Fruit fly (Drosophila melanogaster) whole organism, embryonic: ENCODE results near the gene Cdc7.
A peak's percentile ranks its signal among the peaks of the same experiment; 100 is the strongest.

ENCODE experiments used
- Ada2b ChIP-seq: fragments of 200-800 bp; sonication (Bioruptor generic); IDR thresholded peaks from 2 replicates; pipeline ENCODE4 v1.3.6; 2022; ENCODE audit warnings: missing biosample characterization, missing genetic modification characterization
- B-H2 ChIP-seq: fragments of 200-800 bp; sonication (Bioruptor generic); optimal IDR thresholded peaks from 2 replicates; lab custom pipeline; 2018; ENCODE audit warnings: missing biosample characterization, mild to moderate bottlenecking, missing genetic modification characterization
- Bdp1 ChIP-seq: fragments of 200-800 bp; sonication (Bioruptor generic); optimal IDR thresholded peaks from 3 replicates; lab custom pipeline; 2016; ENCODE audit warnings: missing biosample characterization, missing genetic modification characterization
- CG10543 ChIP-seq: fragments of 200-800 bp; sonication (Bioruptor generic); optimal IDR thresholded peaks from 3 replicates; lab custom pipeline; 2017; ENCODE audit warnings: missing biosample characterization, mild to moderate bottlenecking, missing genetic modification characterization, moderate library complexity
- CG11247 ChIP-seq: fragments of 200-800 bp; sonication (Bioruptor generic); IDR thresholded peaks from 2 replicates; pipeline ENCODE4 v1.3.6; 2022; ENCODE audit warnings: missing biosample characterization, missing genetic modification characterization
- CG11723 ChIP-seq: fragments of 200-800 bp; sonication (Bioruptor generic); optimal IDR thresholded peaks from 2 replicates; lab custom pipeline; 2017; ENCODE audit warnings: missing biosample characterization, mild to moderate bottlenecking, missing genetic modification characterization
- CG12744 ChIP-seq: fragments of 200-800 bp; sonication (Bioruptor generic); optimal IDR thresholded peaks from 2 replicates; lab custom pipeline; 2016; ENCODE audit warnings: missing biosample characterization, missing genetic modification characterization
- CG13775 ChIP-seq: fragments of 200-800 bp; sonication (Bioruptor generic); optimal IDR thresholded peaks from 3 replicates; lab custom pipeline; 2017; ENCODE audit warnings: missing biosample characterization, mild to moderate bottlenecking, missing genetic modification characterization
- CG17186 ChIP-seq: fragments of 200-800 bp; sonication (Bioruptor generic); optimal IDR thresholded peaks from 3 replicates; lab custom pipeline; 2017; ENCODE audit warnings: missing biosample characterization, missing genetic modification reagents, missing genetic modification characterization
- CG2120 ChIP-seq: fragments of 200-800 bp; sonication (Bioruptor generic); optimal IDR thresholded peaks from 3 replicates; lab custom pipeline; 2016; ENCODE audit warnings: missing biosample characterization, missing genetic modification characterization
- CG2202 ChIP-seq: fragments of 200-800 bp; sonication (Bioruptor generic); optimal IDR thresholded peaks from 2 replicates; lab custom pipeline; 2018; ENCODE audit warnings: missing biosample characterization, mild to moderate bottlenecking, missing genetic modification characterization
- CG2875 ChIP-seq: fragments of 200-800 bp; sonication (Bioruptor generic); optimal IDR thresholded peaks from 2 replicates; lab custom pipeline; 2017; ENCODE audit warnings: missing biosample characterization, mild to moderate bottlenecking, missing genetic modification characterization, missing genetic modification reagents
- CG4424 ChIP-seq: fragments of 200-800 bp; sonication (Bioruptor generic); optimal IDR thresholded peaks from 3 replicates; lab custom pipeline; 2016; ENCODE audit warnings: missing biosample characterization, missing genetic modification characterization
- CG6854 ChIP-seq: fragments of 200-800 bp; sonication (Bioruptor generic); optimal IDR thresholded peaks from 3 replicates; lab custom pipeline; 2017; ENCODE audit warnings: missing biosample characterization, mild to moderate bottlenecking, missing genetic modification characterization
- CG7839 ChIP-seq: fragments of 200-800 bp; sonication (Bioruptor generic); optimal IDR thresholded peaks from 3 replicates; lab custom pipeline; 2018; ENCODE audit warnings: missing biosample characterization, mild to moderate bottlenecking, missing genetic modification characterization, moderate library complexity
- CG8290 ChIP-seq, 3 experiments: fragments of 200-800 bp; sonication (Bioruptor generic); optimal IDR thresholded peaks; 2 replicates each; lab custom pipeline; 2016 to 2019; ENCODE audit warnings: missing biosample characterization in 3 of 3, missing genetic modification characterization in 3 of 3, mild to moderate bottlenecking in 2 of 3, moderate library complexity in 1 of 3
- CTCF ChIP-seq: fragments of 200-800 bp; sonication (Bioruptor generic); optimal IDR thresholded peaks from 2 replicates; lab custom pipeline; 2017; ENCODE audit warnings: missing biosample characterization, mild to moderate bottlenecking, missing genetic modification characterization, moderate library complexity
- CoRest ChIP-seq: fragments of 200-800 bp; sonication (Bioruptor generic); optimal IDR thresholded peaks from 3 replicates; lab custom pipeline; 2018; ENCODE audit warnings: missing biosample characterization, mild to moderate bottlenecking, missing genetic modification characterization, moderate library complexity
- D19A ChIP-seq: fragments of 200-800 bp; optimal IDR thresholded peaks from 3 replicates; lab custom pipeline; 2019; ENCODE audit warnings: missing biosample characterization, mild to moderate bottlenecking, missing genetic modification characterization, moderate library complexity
- Deaf1 ChIP-seq: fragments of 200-800 bp; optimal IDR thresholded peaks from 3 replicates; lab custom pipeline; 2019; ENCODE audit warnings: missing biosample characterization, mild to moderate bottlenecking, missing genetic modification characterization, moderate library complexity
- Dip2 ChIP-seq: fragments of 200-800 bp; sonication (Bioruptor generic); IDR thresholded peaks from 2 replicates; pipeline ENCODE4 v1.3.6; 2022; ENCODE audit warnings: missing biosample characterization, missing genetic modification characterization
- Hmx ChIP-seq: fragments of 200-800 bp; sonication (Bioruptor generic); optimal IDR thresholded peaks from 2 replicates; lab custom pipeline; 2016; ENCODE audit warnings: missing biosample characterization, missing genetic modification characterization
- Hr39 ChIP-seq: fragments of >200 bp; optimal IDR thresholded peaks from 2 replicates; lab custom pipeline; 2017
- Hr78 ChIP-seq, 2 experiments: fragments of 200-800 bp in 1 of 2; fragments of >200 bp in 1 of 2; sonication (Bioruptor generic) in 1 of 2; optimal IDR thresholded peaks; 2 replicates each; lab custom pipeline; 2017 to 2019; ENCODE audit warnings: missing biosample characterization in 2 of 2, missing genetic modification characterization in 2 of 2, mild to moderate bottlenecking in 1 of 2, moderate library complexity in 1 of 2
- Jarid2 ChIP-seq: fragments of 200-800 bp; sonication (Bioruptor generic); optimal IDR thresholded peaks from 3 replicates; lab custom pipeline; 2017; ENCODE audit warnings: mild to moderate bottlenecking, missing biosample characterization, missing genetic modification reagents, missing genetic modification characterization
- Oaz ChIP-seq: fragments of 200-800 bp; sonication (Bioruptor generic); IDR thresholded peaks from 2 replicates; pipeline ENCODE4 v1.3.6; 2022; ENCODE audit warnings: missing biosample characterization, missing genetic modification characterization
- Optix ChIP-seq: fragments of 200-800 bp; sonication (Bioruptor generic); IDR thresholded peaks from 3 replicates; pipeline ENCODE4 v1.3.6; 2022; ENCODE audit warnings: missing biosample characterization, missing genetic modification characterization
- Poxn ChIP-seq: fragments of 200-800 bp; sonication (Bioruptor generic); IDR thresholded peaks from 2 replicates; pipeline ENCODE4 v1.3.6; 2022; ENCODE audit warnings: missing biosample characterization, missing genetic modification characterization
- Ptx1 ChIP-seq: fragments of 200-800 bp; sonication (Bioruptor generic); IDR thresholded peaks from 2 replicates; pipeline ENCODE4 v1.3.6; 2022; ENCODE audit warnings: missing biosample characterization, missing genetic modification characterization
- Sox102F ChIP-seq: fragments of 200-800 bp; sonication (Bioruptor generic); optimal IDR thresholded peaks from 2 replicates; lab custom pipeline; 2018; ENCODE audit warnings: missing biosample characterization, mild to moderate bottlenecking, missing genetic modification characterization, moderate library complexity
- Stat92E ChIP-seq, 3 experiments: fragments of >200 bp in 2 of 3; fragments of 200-800 bp in 1 of 3; sonication (Bioruptor generic) in 1 of 3; optimal IDR thresholded peaks; 2 replicates each; lab custom pipeline; 2017 to 2019; ENCODE audit warnings: missing biosample characterization in 3 of 3, missing genetic modification characterization in 3 of 3, mild to moderate bottlenecking in 1 of 3, moderate library complexity in 1 of 3
- abd-A ChIP-seq: fragments of 200-800 bp; sonication (Bioruptor generic); optimal IDR thresholded peaks from 3 replicates; lab custom pipeline; 2019; ENCODE audit warnings: missing biosample characterization, mild to moderate bottlenecking, missing genetic modification characterization, moderate library complexity
- al ChIP-seq: fragments of 200-800 bp; sonication (Bioruptor generic); IDR thresholded peaks from 2 replicates; pipeline ENCODE4 v1.3.6; 2022; ENCODE audit warnings: missing biosample characterization, missing genetic modification characterization
- ap ChIP-seq: fragments of 200-800 bp; sonication (Bioruptor generic); IDR thresholded peaks from 2 replicates; pipeline ENCODE4 v1.3.6; 2022; ENCODE audit warnings: missing biosample characterization, missing genetic modification characterization
- chinmo ChIP-seq: fragments of 200-800 bp; sonication (Bioruptor generic); IDR thresholded peaks from 4 replicates; pipeline ENCODE4 v1.3.6; 2022; ENCODE audit warnings: missing biosample characterization, missing genetic modification characterization; ENCODE audit not compliant: partially characterized antibody
- ems ChIP-seq: fragments of 200-800 bp; sonication (Bioruptor generic); optimal IDR thresholded peaks from 3 replicates; lab custom pipeline; 2016; ENCODE audit warnings: missing biosample characterization, missing genetic modification characterization
- en ChIP-seq: fragments of 200-800 bp; sonication (Bioruptor generic); optimal IDR thresholded peaks from 2 replicates; lab custom pipeline; 2016; ENCODE audit warnings: missing biosample characterization, missing genetic modification characterization
- gcm ChIP-seq: fragments of 200-800 bp; sonication (Bioruptor generic); optimal IDR thresholded peaks from 2 replicates; lab custom pipeline; 2019; ENCODE audit warnings: missing biosample characterization, mild to moderate bottlenecking, missing genetic modification characterization, moderate library complexity
- gcm2 ChIP-seq: fragments of 200-800 bp; sonication (Bioruptor generic); optimal IDR thresholded peaks from 2 replicates; lab custom pipeline; 2016; ENCODE audit warnings: missing biosample characterization, missing genetic modification characterization
- grau ChIP-seq: fragments of 200-800 bp; optimal IDR thresholded peaks from 3 replicates; lab custom pipeline; 2019; ENCODE audit warnings: missing biosample characterization, mild to moderate bottlenecking, missing genetic modification characterization, moderate library complexity
- insv ChIP-seq, 2 experiments: fragments of 200-800 bp; sonication (Bioruptor generic); optimal IDR thresholded peaks; 3 replicates each; lab custom pipeline; 2016 to 2018; ENCODE audit warnings: missing biosample characterization in 2 of 2, missing genetic modification characterization in 2 of 2
- kah ChIP-seq: fragments of 200-800 bp; sonication (Bioruptor generic); optimal IDR thresholded peaks from 2 replicates; lab custom pipeline; 2018; ENCODE audit warnings: missing biosample characterization, mild to moderate bottlenecking, missing genetic modification characterization
- knrl ChIP-seq: fragments of 200-800 bp; sonication (Bioruptor generic); IDR thresholded peaks from 3 replicates; pipeline ENCODE4 v1.3.6; 2022; ENCODE audit warnings: missing biosample characterization, missing genetic modification characterization; ENCODE audit not compliant: partially characterized antibody
- nau ChIP-seq: fragments of 200-800 bp; sonication (Bioruptor generic); optimal IDR thresholded peaks from 3 replicates; lab custom pipeline; 2017; ENCODE audit warnings: missing biosample characterization, mild to moderate bottlenecking, missing genetic modification characterization, missing genetic modification reagents
- onecut ChIP-seq: fragments of 200-800 bp; sonication (Bioruptor generic); IDR thresholded peaks from 2 replicates; pipeline ENCODE4 v1.3.6; 2022; ENCODE audit warnings: missing biosample characterization, missing genetic modification characterization
- salm ChIP-seq: fragments of 200-800 bp; sonication (Bioruptor generic); optimal IDR thresholded peaks from 2 replicates; lab custom pipeline; 2018; ENCODE audit warnings: missing biosample characterization, mild to moderate bottlenecking, missing genetic modification characterization
- slbo ChIP-seq: fragments of 200-800 bp; sonication (Bioruptor generic); IDR thresholded peaks from 2 replicates; pipeline ENCODE4 v1.3.6; 2022; ENCODE audit warnings: missing biosample characterization, missing genetic modification characterization
- tna ChIP-seq: fragments of 200-800 bp; sonication (Bioruptor generic); IDR thresholded peaks from 2 replicates; pipeline ENCODE4 v1.3.6; 2022; ENCODE audit warnings: missing biosample characterization, missing genetic modification characterization; ENCODE audit not compliant: partially characterized antibody
- trh ChIP-seq: fragments of 200-800 bp; sonication (Bioruptor generic); optimal IDR thresholded peaks from 2 replicates; lab custom pipeline; 2016; ENCODE audit warnings: missing biosample characterization, missing genetic modification characterization
- vnd ChIP-seq: fragments of 200-800 bp; sonication (Bioruptor generic); IDR thresholded peaks from 3 replicates; pipeline ENCODE4 v1.3.6; 2022; ENCODE audit warnings: missing biosample characterization, missing genetic modification characterization; ENCODE audit not compliant: partially characterized antibody

Gene Cdc7

DNA sequence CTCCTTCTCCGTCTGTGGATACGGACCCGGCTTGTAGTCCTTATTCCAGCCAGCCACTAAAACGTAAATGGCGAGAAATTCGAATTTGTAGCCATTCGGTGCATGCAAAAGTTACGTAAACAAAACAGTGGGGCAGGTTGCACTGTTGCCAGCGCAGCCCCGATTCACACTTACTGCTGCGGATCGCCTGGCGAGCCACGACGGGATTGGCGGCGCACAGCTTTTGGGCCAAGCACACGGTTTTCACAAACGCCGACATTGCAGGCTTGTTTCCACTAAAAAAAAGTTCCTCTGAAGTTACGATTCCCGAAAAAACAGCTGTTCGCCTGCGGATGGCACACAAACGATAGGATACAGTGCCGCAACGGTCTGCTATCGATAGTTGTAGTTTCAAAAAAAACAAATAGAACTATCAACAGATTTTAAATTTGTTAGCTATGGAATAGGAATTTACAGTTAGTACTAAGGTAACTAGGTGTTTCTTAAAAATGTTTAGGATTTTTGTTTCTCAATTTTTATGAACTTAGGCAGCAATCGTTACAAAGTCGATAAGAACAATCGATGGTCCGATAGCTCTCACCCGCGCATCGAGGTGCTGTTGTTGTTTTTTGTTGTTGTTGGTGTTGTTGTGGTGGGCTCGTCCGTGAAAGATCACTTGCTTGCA, 23.6 kb downstream of the Cdc7 start, which contains the start of gene Fum1 (continued):
- TF ChIP-seq CG6854 (GFP tag; lab: Kevin White, UChicago) (no peak), Hmx (GFP tag; lab: Kevin White, UChicago) (no peak), Dip2 (no peak), tna (GFP tag; lab: Robert Waterston, UW) (peak; percentile 69), Ada2b (GFP tag; lab: Robert Waterston, UW) (no peak), Optix (GFP tag; lab: Robert Waterston, UW) (no peak), kah (GFP tag; lab: Kevin White, UChicago) (no peak), slbo (GFP tag; lab: Robert Waterston, UW) (no peak), D19A (no peak), grau (tag; lab: Kevin White, UChicago) (peak; percentile 38), Ptx1 (GFP tag; lab: Robert Waterston, UW) (no peak), CG2120 (GFP tag; lab: Kevin White, UChicago) (peak; percentile 31), knrl (GFP tag; lab: Robert Waterston, UW) (peak; percentile 90), CG8290 (GFP tag; optimal IDR thresholded peaks at IDR 0.05; lab: Kevin White, UChicago) (peak; percentile 36), CG8290 (tag; optimal IDR thresholded peaks at IDR 0.05; lab: Kevin White, UChicago) (no peak), abd-A (tag; lab: Kevin White, UChicago) (no peak), ems (GFP tag; lab: Kevin White, UChicago) (no peak), en (GFP tag; lab: Kevin White, UChicago) (no peak), insv (GFP tag; optimal IDR thresholded peaks at IDR 0.05; lab: Kevin White, UChicago) (no peak), al (no peak), chinmo (GFP tag; lab: Robert Waterston, UW) (peak; percentile 47; the same call in 1 of the 4 replicates), salm (tag; lab: Kevin White, UChicago) (no peak), CG12744 (GFP tag; lab: Kevin White, UChicago) (no peak), CoRest (tag; lab: Kevin White, UChicago) (peak; percentile 24), trh (no peak), CG11247 (no peak), Hr39 (lab: Kevin White, UChicago) (no peak), Poxn (GFP tag; lab: Robert Waterston, UW) (no peak), vnd (GFP tag; lab: Robert Waterston, UW) (peak; percentile 89), CTCF (GFP tag; lab: Kevin White, UChicago) (no peak), gcm (GFP tag; lab: Kevin White, UChicago) (no peak), gcm2 (no peak), Stat92E (GFP tag; optimal IDR thresholded peaks at IDR 0.05; lab: Kevin White, UChicago) (peak in 1 of 3 experiments; percentile 57), ap (GFP tag; lab: Robert Waterston, UW) (no peak), CG2875 (GFP tag; lab: Kevin White, UChicago) (no peak), CG13775 (GFP tag; lab: Kevin White, UChicago) (no peak), nau (GFP tag; lab: Kevin White, UChicago) (no peak), CG2202 (tag; lab: Kevin White, UChicago) (no peak), CG4424 (GFP tag; lab: Kevin White, UChicago) (peak; percentile 4), Deaf1 (peak; percentile 8), Hr78 (GFP tag; optimal IDR thresholded peaks at IDR 0.05; lab: Kevin White, UChicago) (no peak), Sox102F (no peak), Bdp1 (GFP tag; lab: Kevin White, UChicago) (no peak), B-H2 (GFP tag; lab: Kevin White, UChicago) (no peak), CG11723 (no peak), CG17186 (GFP tag; lab: Kevin White, UChicago) (peak; percentile 41), onecut (GFP tag; lab: Robert Waterston, UW) (no peak), Oaz (no peak), CG7839 (tag; lab: Kevin White, UChicago) (no peak), Jarid2 (GFP tag; lab: Kevin White, UChicago) (no peak), CG10543 (GFP tag; lab: Kevin White, UChicago) (no peak)
